Fruit fly (Drosophila melanogaster) whole organism, wandering third instar larva: Measurements from ENCODE around the gene Strump.

ENCODE experiments used
- Abd-B ChIP-seq: fragments of >200 bp; optimal IDR thresholded peaks from 2 replicates; lab custom pipeline; 2017; ENCODE audit warnings: missing biosample characterization, missing genetic modification characterization
- CG32264 ChIP-seq: fragments of 200-800 bp; sonication (Bioruptor generic); optimal IDR thresholded peaks from 2 replicates; lab custom pipeline; 2016; ENCODE audit warnings: missing biosample characterization, missing genetic modification characterization
- CG9705 ChIP-seq: fragments of 200-800 bp; sonication (Bioruptor generic); optimal IDR thresholded peaks from 2 replicates; lab custom pipeline; 2018; ENCODE audit warnings: missing biosample characterization, mild to moderate bottlenecking, missing genetic modification characterization
- CrebA ChIP-seq: fragments of 200-800 bp; sonication (Bioruptor generic); optimal IDR thresholded peaks from 2 replicates; lab custom pipeline; 2016; ENCODE audit warnings: missing biosample characterization, mild to moderate bottlenecking, missing genetic modification characterization, borderline replicate concordance
- Dfd ChIP-seq: fragments of >200 bp; optimal IDR thresholded peaks from 2 replicates; lab custom pipeline; 2017; ENCODE audit warnings: missing biosample characterization, missing genetic modification characterization
- GATAd ChIP-seq: sonication (Bioruptor generic); optimal IDR thresholded peaks from 2 replicates; lab custom pipeline; 2016; ENCODE audit warnings: missing biosample characterization, missing genetic modification characterization
- Hnf4 ChIP-seq: fragments of 200-800 bp; sonication (Bioruptor generic); optimal IDR thresholded peaks from 2 replicates; lab custom pipeline; 2016; ENCODE audit warnings: missing biosample characterization, mild to moderate bottlenecking, missing genetic modification characterization
- Hr78 ChIP-seq: fragments of >200 bp; optimal IDR thresholded peaks from 2 replicates; lab custom pipeline; 2017; ENCODE audit warnings: missing biosample characterization, missing genetic modification characterization
- Hr83 ChIP-seq: fragments of 200-300 bp; sonication (Bioruptor generic); optimal IDR thresholded peaks from 2 replicates; lab custom pipeline; 2016; ENCODE audit warnings: missing biosample characterization, mild to moderate bottlenecking, missing genetic modification characterization, moderate library complexity; ENCODE audit not compliant: poor library complexity, severe bottlenecking
- Jra ChIP-seq: sonication (Bioruptor generic); optimal IDR thresholded peaks from 2 replicates; lab custom pipeline; 2016; ENCODE audit warnings: missing biosample characterization, missing genetic modification characterization
- Myc ChIP-seq: fragments of >200 bp; optimal IDR thresholded peaks from 2 replicates; lab custom pipeline; 2017
- N ChIP-seq: fragments of >200 bp; optimal IDR thresholded peaks from 2 replicates; lab custom pipeline; 2018; ENCODE audit warnings: missing biosample characterization, missing external identifiers, missing genetic modification characterization
- OdsH ChIP-seq: fragments of 200-800 bp; sonication (Bioruptor generic); optimal IDR thresholded peaks from 2 replicates; lab custom pipeline; 2016; ENCODE audit warnings: missing biosample characterization, mild to moderate bottlenecking, missing genetic modification characterization
- Rel ChIP-seq, 2 experiments: fragments of 200-800 bp; sonication (Bioruptor generic) in 1 of 2; optimal IDR thresholded peaks; 2 replicates in 1 of 2; 3 replicates in 1 of 2; lab custom pipeline; 2016 to 2019; ENCODE audit warnings: mild to moderate bottlenecking in 2 of 2, missing biosample characterization in 2 of 2, missing genetic modification characterization in 2 of 2, moderate library complexity in 1 of 2
- Sp1 ChIP-seq: fragments of 200-800 bp; sonication (Bioruptor generic); optimal IDR thresholded peaks from 3 replicates; lab custom pipeline; 2019; ENCODE audit warnings: missing biosample characterization, mild to moderate bottlenecking, missing genetic modification characterization, moderate library complexity
- br ChIP-seq: fragments of 200-800 bp; sonication (Bioruptor generic); optimal IDR thresholded peaks from 2 replicates; lab custom pipeline; 2016; ENCODE audit warnings: missing biosample characterization, missing genetic modification characterization
- brk ChIP-seq: fragments of 200-800 bp; sonication (Bioruptor generic); optimal IDR thresholded peaks from 2 replicates; lab custom pipeline; 2016; ENCODE audit warnings: missing biosample characterization, mild to moderate bottlenecking, missing genetic modification characterization
- dl ChIP-seq, 2 experiments: fragments of 175-275, 200-275 bp in 1 of 2; fragments of 200-275 bp in 1 of 2; sonication (Bioruptor generic); optimal IDR thresholded peaks; lab custom pipeline; 2018; ENCODE audit warnings: mild to moderate bottlenecking in 2 of 2, missing biosample characterization in 2 of 2, missing genetic modification characterization in 2 of 2, moderate library complexity in 2 of 2; ENCODE audit not compliant: partially characterized antibody in 2 of 2, insufficient read depth in 1 of 2
- ey ChIP-seq: fragments of 200-800 bp; sonication (Bioruptor generic); optimal IDR thresholded peaks from 2 replicates; lab custom pipeline; 2016; ENCODE audit warnings: missing biosample characterization, missing genetic modification characterization
- foxo ChIP-seq, 2 experiments: fragments of 200-800 bp; sonication (Bioruptor generic); optimal IDR thresholded peaks; 2 replicates in 1 of 2; 3 replicates in 1 of 2; lab custom pipeline; 2016 to 2017; ENCODE audit warnings: missing biosample characterization in 2 of 2, missing genetic modification characterization in 2 of 2
- fru ChIP-seq: fragments of 200-800 bp; sonication (Bioruptor generic); optimal IDR thresholded peaks from 3 replicates; lab custom pipeline; 2016; ENCODE audit warnings: missing biosample characterization, mild to moderate bottlenecking, missing genetic modification characterization
- h ChIP-seq: fragments of 200-800 bp; sonication (Bioruptor generic); optimal IDR thresholded peaks from 3 replicates; lab custom pipeline; 2016; ENCODE audit warnings: missing biosample characterization, mild to moderate bottlenecking, missing genetic modification characterization
- jim ChIP-seq: fragments of 175-275, 200-325 bp; sonication (Bioruptor generic); optimal IDR thresholded peaks from 2 replicates; lab custom pipeline; 2016; ENCODE audit warnings: missing biosample characterization, mild to moderate bottlenecking, missing genetic modification characterization
- lola ChIP-seq: fragments of >200 bp; optimal IDR thresholded peaks from 2 replicates; lab custom pipeline; 2017; ENCODE audit warnings: missing biosample characterization, missing genetic modification characterization
- pan ChIP-seq: fragments of >200 bp; optimal IDR thresholded peaks from 2 replicates; lab custom pipeline; 2017
- psq ChIP-seq: fragments of 200-800 bp; sonication (Bioruptor generic); optimal IDR thresholded peaks from 3 replicates; lab custom pipeline; 2017; ENCODE audit warnings: missing biosample characterization, mild to moderate bottlenecking, missing genetic modification characterization, moderate library complexity
- rgr ChIP-seq: fragments of 200-800 bp; sonication (Bioruptor generic); optimal IDR thresholded peaks from 3 replicates; lab custom pipeline; 2016; ENCODE audit warnings: missing biosample characterization, mild to moderate bottlenecking, missing genetic modification characterization
- sage ChIP-seq: fragments of 200-800 bp; sonication (Bioruptor generic); optimal IDR thresholded peaks from 2 replicates; lab custom pipeline; 2016; ENCODE audit warnings: missing biosample characterization, mild to moderate bottlenecking, missing genetic modification characterization
- sv ChIP-seq: fragments of 200-800 bp; sonication (Bioruptor generic); optimal IDR thresholded peaks from 3 replicates; lab custom pipeline; 2016; ENCODE audit warnings: missing biosample characterization, missing genetic modification characterization
- tai ChIP-seq: sonication (Bioruptor generic); optimal IDR thresholded peaks from 2 replicates; lab custom pipeline; 2016; ENCODE audit warnings: missing biosample characterization, missing genetic modification characterization
- woc ChIP-seq: sonication (Bioruptor generic); optimal IDR thresholded peaks from 2 replicates; lab custom pipeline; 2016; ENCODE audit warnings: missing biosample characterization, mild to moderate bottlenecking, missing genetic modification characterization

The Strump gene

dm6 chr3L:16147819-16148236 lies 26.0 kb downstream of the Strump start (continued):
- no peak for TF ChIP-seq Abd-B (GFP tag; lab: Kevin White, UChicago)
- TF ChIP-seq CG32264 (GFP tag; lab: Kevin White, UChicago) = no peak
- TF ChIP-seq h (GFP tag; lab: Kevin White, UChicago) = peak; percentile 31

dm6 chr3L:16149418-16150160 lies 27.8 kb downstream of the Strump start:
- TF ChIP-seq CG9705 (no peak), Sp1 (GFP tag; lab: Kevin White, UChicago) (peak; percentile 17), dl (GFP tag; optimal IDR thresholded peaks at IDR 0.05; lab: Kevin White, UChicago; ENCODE audit: insufficient read depth in 1 of 2, partially characterized antibody in 2 of 2) (peak in 1 of 2 experiments; percentile 42), CG32264 (GFP tag; lab: Kevin White, UChicago) (no peak), woc (GFP tag; lab: Kevin White, UChicago) (peak; percentile 26), ey (no peak), Dfd (no peak), h (GFP tag; lab: Kevin White, UChicago) (peak; percentile 39), fru (GFP tag; lab: Kevin White, UChicago) (peak; percentile 36), Rel (GFP tag; optimal IDR thresholded peaks at IDR 0.05; lab: Kevin White, UChicago) (no peak), Rel (tag; optimal IDR thresholded peaks at IDR 0.05; lab: Kevin White, UChicago) (peak; percentile 7), br (GFP tag; lab: Kevin White, UChicago) (no peak)

- TF ChIP-seq woc (GFP tag; lab: Kevin White, UChicago) (no peak), GATAd (GFP tag; lab: Kevin White, UChicago) (no peak), fru (GFP tag; lab: Kevin White, UChicago) (no peak), rgr (no peak), sage (GFP tag; lab: Kevin White, UChicago) (no peak), Hr83 (GFP tag; lab: Kevin White, UChicago) (no peak), ey (no peak), pan (lab: Kevin White, UChicago) (no peak), Sp1 (GFP tag; lab: Kevin White, UChicago) (no peak), tai (GFP tag; lab: Kevin White, UChicago) (no peak), psq (GFP tag; lab: Kevin White, UChicago) (no peak), lola (GFP tag; lab: Kevin White, UChicago) (no peak), sv (no peak)
- TF ChIP-seq, all 38 proteins: peak for 0
Observed at dm6 chr3L:16150161-16150538, 28.3 kb downstream of the Strump start.

dm6 chr3L:16150850-16151515 lies 29.2 kb downstream of the Strump start:
- peak; percentile 54 for TF ChIP-seq brk (GFP tag; lab: Kevin White, UChicago)
- TF ChIP-seq ey = no peak
- peak; percentile 44 for TF ChIP-seq CrebA (GFP tag; lab: Kevin White, UChicago)
- TF ChIP-seq Hr83 (GFP tag; lab: Kevin White, UChicago) = peak; percentile 47
- TF ChIP-seq Jra (GFP tag; lab: Kevin White, UChicago) = peak; percentile 16
- TF ChIP-seq h (GFP tag; lab: Kevin White, UChicago) = peak; percentile 17
- TF ChIP-seq foxo (GFP tag; optimal IDR thresholded peaks at IDR 0.05; lab: Kevin White, UChicago) = no peak
- no peak for TF ChIP-seq Myc
- peak; percentile 9 for TF ChIP-seq pan (lab: Kevin White, UChicago)

- no peak for TF ChIP-seq OdsH (GFP tag; lab: Kevin White, UChicago)
- no peak for TF ChIP-seq rgr
- TF ChIP-seq Jra (GFP tag; lab: Kevin White, UChicago) = no peak
- no peak for TF ChIP-seq tai (GFP tag; lab: Kevin White, UChicago)
- TF ChIP-seq Hnf4 = no peak
- TF ChIP-seq N (GFP tag; lab: Kevin White, UChicago) = no peak
- no peak for TF ChIP-seq Myc
- no peak for TF ChIP-seq sv
- TF ChIP-seq GATAd (GFP tag; lab: Kevin White, UChicago) = no peak
- TF ChIP-seq h (GFP tag; lab: Kevin White, UChicago) = no peak
- no peak for TF ChIP-seq sage (GFP tag; lab: Kevin White, UChicago)
- TF ChIP-seq CG32264 (GFP tag; lab: Kevin White, UChicago) = no peak
- no peak for TF ChIP-seq Hr78 (GFP tag; lab: Kevin White, UChicago)
- TF ChIP-seq Dfd = no peak
- TF ChIP-seq jim (GFP tag; lab: Kevin White, UChicago) = no peak
- TF ChIP-seq lola (GFP tag; lab: Kevin White, UChicago) = no peak
Observed at dm6 chr3L:16151742-16152141, 29.9 kb downstream of the Strump start.
